Comparison of ENCODE assay signal across 4 fruit fly cellular contexts in genomic region chrX:11913581-11913980, dm6.
TF ChIP-seq lines count a peak whose summit lies in the region.

No protein-coding gene starts in this region.

- TF ChIP-seq CTCF in whole organism, embryonic (GFP tag; optimal IDR thresholded peaks at IDR 0.05; lab: Kevin White, UChicago): no peak

TF ChIP-seq in whole organism, embryonic, 481 proteins besides CTCF, POLR2A, EP300 and RAD21:
- TF ChIP-seq CG13894 (tag; optimal IDR thresholded peaks at IDR 0.05; lab: Kevin White, UChicago): peak; percentile 8
- peak; percentile 31 for TF ChIP-seq nom (GFP tag; optimal IDR thresholded peaks at IDR 0.05; lab: Kevin White, UChicago)
- TF ChIP-seq CG17359 (tag; optimal IDR thresholded peaks at IDR 0.05; lab: Kevin White, UChicago): no peak
- no peak for TF ChIP-seq shn (GFP tag; optimal IDR thresholded peaks at IDR 0.05; lab: Kevin White, UChicago)
- no peak for TF ChIP-seq B-H2 (GFP tag; optimal IDR thresholded peaks at IDR 0.05; lab: Kevin White, UChicago)
- TF ChIP-seq bbx (GFP tag; IDR thresholded peaks at IDR 0.05; lab: Robert Waterston, UW; ENCODE audit: partially characterized antibody): no peak
- peak; percentile 9 for TF ChIP-seq CG12769 (tag; optimal IDR thresholded peaks at IDR 0.05; lab: Kevin White, UChicago)
- peak; percentile 83; the same call in 3 of the 4 replicates for TF ChIP-seq chinmo (GFP tag; IDR thresholded peaks at IDR 0.05; lab: Robert Waterston, UW; ENCODE audit: partially characterized antibody)
- no peak for TF ChIP-seq jing (GFP tag; optimal IDR thresholded peaks at IDR 0.05; lab: Kevin White, UChicago)
- TF ChIP-seq Mes4 (GFP tag; optimal IDR thresholded peaks at IDR 0.05; lab: Kevin White, UChicago): no peak
- TF ChIP-seq az2 (GFP tag; optimal IDR thresholded peaks at IDR 0.05; lab: Kevin White, UChicago): no peak

TF ChIP-seq in whole organism, prepupa, 60 proteins besides CTCF, POLR2A, EP300 and RAD21:
- TF ChIP-seq CG6808 (GFP tag; optimal IDR thresholded peaks at IDR 0.05; lab: Kevin White, UChicago): no peak
- peak; percentile 12 for TF ChIP-seq dsx (GFP tag; optimal IDR thresholded peaks at IDR 0.05; lab: Kevin White, UChicago; ENCODE audit: poor library complexity, severe bottlenecking)
- TF ChIP-seq CG11762 (GFP tag; optimal IDR thresholded peaks at IDR 0.05; lab: Kevin White, UChicago; ENCODE audit: insufficient read depth): no peak
- no peak for TF ChIP-seq net (GFP tag; optimal IDR thresholded peaks at IDR 0.05; lab: Kevin White, UChicago)
- TF ChIP-seq CG6163 (GFP tag; IDR thresholded peaks at IDR 0.05; lab: Robert Waterston, UW): 0 out of 3 replicates have a peak, but pooled peaks have one; percentile 12
- peak; percentile 41 for TF ChIP-seq CG6854 (GFP tag; optimal IDR thresholded peaks at IDR 0.05; lab: Kevin White, UChicago)
- no peak for TF ChIP-seq CG9139 (GFP tag; optimal IDR thresholded peaks at IDR 0.05; lab: Kevin White, UChicago)
- TF ChIP-seq lz (GFP tag; optimal IDR thresholded peaks at IDR 0.05; lab: Kevin White, UChicago): no peak
- no peak for TF ChIP-seq Eip93F (GFP tag; optimal IDR thresholded peaks at IDR 0.05; lab: Kevin White, UChicago)
- no peak for TF ChIP-seq pdm3 (GFP tag; optimal IDR thresholded peaks at IDR 0.05; lab: Kevin White, UChicago)
- peak; percentile 56 for TF ChIP-seq Eip78C (GFP tag; lab: Kevin White, UChicago)
- TF ChIP-seq Sox102F (GFP tag; optimal IDR thresholded peaks at IDR 0.05; lab: Kevin White, UChicago): no peak
- TF ChIP-seq cyc (GFP tag; optimal IDR thresholded peaks at IDR 0.05; lab: Kevin White, UChicago): no peak
- TF ChIP-seq ss (GFP tag; optimal IDR thresholded peaks at IDR 0.05; lab: Kevin White, UChicago): peak in 1 of 2 experiments; percentile 27
- TF ChIP-seq CG16779 (tag; optimal IDR thresholded peaks at IDR 0.05; lab: Kevin White, UChicago): no peak
- peak; percentile 34 for TF ChIP-seq Lpt (GFP tag; optimal IDR thresholded peaks at IDR 0.05; lab: Kevin White, UChicago)
- TF ChIP-seq eg (GFP tag; IDR thresholded peaks at IDR 0.05; lab: Robert Waterston, UW): no peak
- no peak for TF ChIP-seq CG7368 (GFP tag; optimal IDR thresholded peaks at IDR 0.05; lab: Kevin White, UChicago)
- TF ChIP-seq CG32006 (GFP tag; optimal IDR thresholded peaks at IDR 0.05; lab: Kevin White, UChicago): no peak
- no peak for TF ChIP-seq Met (GFP tag; optimal IDR thresholded peaks at IDR 0.05; lab: Kevin White, UChicago)
- TF ChIP-seq topi (GFP tag; optimal IDR thresholded peaks at IDR 0.05; lab: Kevin White, UChicago): no peak
- no peak for TF ChIP-seq esn (GFP tag; optimal IDR thresholded peaks at IDR 0.05; lab: Kevin White, UChicago)
TF ChIP-seq in whole organism, prepupa: peak in this region for 6.

TF ChIP-seq in whole organism, pupa, 21 proteins besides CTCF, POLR2A, EP300 and RAD21:
- peak; percentile 23 for TF ChIP-seq EcR (GFP tag; optimal IDR thresholded peaks at IDR 0.05; lab: Kevin White, UChicago)
- TF ChIP-seq CG34367 (tag; optimal IDR thresholded peaks at IDR 0.05; lab: Kevin White, UChicago): no peak

TF ChIP-seq in whole organism, wandering third instar larva, 38 proteins besides CTCF, POLR2A, EP300 and RAD21:
- TF ChIP-seq Hnf4 (GFP tag; optimal IDR thresholded peaks at IDR 0.05; lab: Kevin White, UChicago): no peak
- peak; percentile 21 for TF ChIP-seq woc (GFP tag; optimal IDR thresholded peaks at IDR 0.05; lab: Kevin White, UChicago)

Comparison
In these comparisons a context has a peak if more than half of its experiments do, and no peak if none do; other contexts are left out.
1. Of the 7 proteins assayed by ChIP-seq in both whole organism, embryonic and whole organism, prepupa: peak only in whole organism, embryonic: none; only in whole organism, prepupa: CG6854 and Lpt; in both: none; in neither: 5.